Worm (Caenorhabditis elegans) whole organism, L4 larva: ENCODE results near the gene ZK180.8.

Experiments used
- F44E2.7 ChIP-seq: fragments of 200-800 bp; sonication (Bioruptor generic); IDR thresholded peaks from 2 replicates; pipeline ENCODE4 v2.1.2; 2022; ENCODE audit warnings: missing genetic modification characterization, missing compliant biosample characterization
- F49E8.2 ChIP-seq: sonication (generic microtip); optimal IDR thresholded peaks from 2 replicates; lab custom pipeline; 2016; ENCODE audit warnings: missing compliant biosample characterization, mild to moderate bottlenecking, missing genetic modification characterization, borderline replicate concordance
- T20F7.1 ChIP-seq: fragments of 200-800 bp; sonication (Bioruptor generic); optimal IDR thresholded peaks from 2 replicates; lab custom pipeline; 2018; ENCODE audit warnings: mild to moderate bottlenecking, missing genetic modification characterization, missing compliant biosample characterization
- ZK546.5 ChIP-seq, 2 experiments: sonication (generic microtip); optimal IDR thresholded peaks; 2 replicates each; lab custom pipeline; 2017; ENCODE audit warnings: missing biosample characterization in 2 of 2, missing genetic modification characterization in 2 of 2
- aha-1 ChIP-seq: fragments of 150-350 bp; peaks from one replicate; lab custom pipeline; 2014; ENCODE audit warnings: missing biosample characterization, missing genetic modification characterization
- ceh-82 ChIP-seq: sonication (generic microtip); optimal IDR thresholded peaks from 2 replicates; lab custom pipeline; 2017; ENCODE audit warnings: missing biosample characterization, missing genetic modification characterization
- ctbp-1 ChIP-seq: fragments of 200-800 bp; sonication (Bioruptor generic); IDR thresholded peaks from 2 replicates; pipeline ENCODE4 v1.3.6; 2022; ENCODE audit warnings: missing genetic modification reagents, missing genetic modification characterization, missing compliant biosample characterization
- daf-16 ChIP-seq, 3 experiments: sonication (generic microtip); optimal IDR thresholded peaks; 2 replicates each; lab custom pipeline; 2016 to 2017; ENCODE audit warnings: missing genetic modification characterization in 3 of 3, missing genetic modification reagents in 3 of 3, mild to moderate bottlenecking in 2 of 3, missing compliant biosample characterization in 2 of 3, missing biosample characterization in 1 of 3, moderate library complexity in 1 of 3
- daf-19 ChIP-seq: fragments of 200-800 bp; sonication (Bioruptor generic); conservative IDR thresholded peaks from 2 replicates; pipeline ENCODE4 v1.3.6; 2022; ENCODE audit warnings: missing genetic modification characterization, missing compliant biosample characterization
- daf-8 ChIP-seq: fragments of 200-800 bp; sonication (Bioruptor generic); IDR thresholded peaks from 2 replicates; pipeline ENCODE4 v1.3.6; 2022; ENCODE audit warnings: missing genetic modification characterization, missing compliant biosample characterization
- dpl-1 ChIP-seq: fragments of 150-350 bp; optimal IDR thresholded peaks from 2 replicates; lab custom pipeline; 2014; ENCODE audit warnings: missing biosample characterization, missing genetic modification reagents, missing genetic modification characterization
- egl-43 ChIP-seq: fragments of 200-800 bp; sonication (Bioruptor generic); IDR thresholded peaks from 2 replicates; pipeline ENCODE4 v1.3.6; 2022; ENCODE audit warnings: missing genetic modification reagents, missing genetic modification characterization, missing compliant biosample characterization
- hlh-30 ChIP-seq: sonication (generic microtip); optimal IDR thresholded peaks from 2 replicates; lab custom pipeline; 2017; ENCODE audit warnings: antibody characterized with exemption, mild to moderate bottlenecking, missing genetic modification characterization, missing compliant biosample characterization; ENCODE audit not compliant: insufficient read depth
- hmg-1.1 ChIP-seq: fragments of 200-800 bp; sonication (Bioruptor generic); IDR thresholded peaks from 2 replicates; pipeline ENCODE4 v1.3.6; 2022; ENCODE audit warnings: missing genetic modification reagents, missing genetic modification characterization, missing compliant biosample characterization
- jun-1 ChIP-seq: fragments of 150-350 bp; optimal IDR thresholded peaks from 2 replicates; lab custom pipeline; 2014; ENCODE audit warnings: missing biosample characterization, missing genetic modification reagents, missing genetic modification characterization
- lin-15B ChIP-seq: fragments of 150-350 bp; sonication (generic microtip); optimal IDR thresholded peaks from 3 replicates; lab custom pipeline; 2014; ENCODE audit warnings: missing biosample characterization, missing genetic modification characterization
- lin-38 ChIP-seq: fragments of 200-800 bp; sonication (Bioruptor generic); IDR thresholded peaks from 2 replicates; pipeline ENCODE4 v1.3.6; 2022; ENCODE audit warnings: missing genetic modification reagents, missing genetic modification characterization, missing compliant biosample characterization
- madf-9 ChIP-seq: fragments of 200-800 bp; sonication (Bioruptor generic); conservative IDR thresholded peaks from 2 replicates; pipeline ENCODE4 v1.3.6; 2022; ENCODE audit warnings: missing genetic modification reagents, missing genetic modification characterization, missing compliant biosample characterization
- mdl-1 ChIP-seq, 2 experiments: fragments of 150-350 bp in 1 of 2; sonication (generic microtip) in 1 of 2; optimal IDR thresholded peaks; 2 replicates each; lab custom pipeline; 2014 to 2017; ENCODE audit warnings: missing biosample characterization in 2 of 2, missing genetic modification characterization in 2 of 2
- mep-1 ChIP-seq: fragments of 150-350 bp; sonication (generic microtip); optimal IDR thresholded peaks from 3 replicates; lab custom pipeline; 2014; ENCODE audit warnings: missing biosample characterization, missing genetic modification characterization
- nhr-102 ChIP-seq: sonication (generic microtip); optimal IDR thresholded peaks from 2 replicates; lab custom pipeline; 2016; ENCODE audit warnings: mild to moderate bottlenecking, missing genetic modification characterization, moderate library complexity, missing compliant biosample characterization
- nhr-41 ChIP-seq: fragments of 200-800 bp; sonication (Bioruptor generic); IDR thresholded peaks from 2 replicates; pipeline ENCODE4 v1.3.6; 2022; ENCODE audit warnings: missing genetic modification reagents, missing genetic modification characterization, missing compliant biosample characterization
- nhr-42 ChIP-seq: fragments of 200-800 bp; sonication (Bioruptor generic); IDR thresholded peaks from 2 replicates; pipeline ENCODE4 v1.3.6; 2022; ENCODE audit warnings: missing genetic modification characterization, missing compliant biosample characterization
- nhr-77 ChIP-seq: fragments of 150-350 bp; optimal IDR thresholded peaks from 2 replicates; lab custom pipeline; 2014; ENCODE audit warnings: missing biosample characterization, missing genetic modification characterization
- skn-1 ChIP-seq: fragments of 150-350 bp; optimal IDR thresholded peaks from 2 replicates; lab custom pipeline; 2014; ENCODE audit warnings: missing biosample characterization, missing genetic modification characterization
- zag-1 ChIP-seq: fragments of 150-350 bp; optimal IDR thresholded peaks from 2 replicates; lab custom pipeline; 2014; ENCODE audit warnings: missing biosample characterization, missing genetic modification characterization
- ztf-11 ChIP-seq: fragments of 150-350 bp; optimal IDR thresholded peaks from 2 replicates; lab custom pipeline; 2014; ENCODE audit warnings: missing biosample characterization, missing genetic modification characterization

Gene ZK180.8

ce11 chrIV:4468046-4468727 is 43.3 kb downstream of the ZK180.8 start (continued):
- no peak for TF ChIP-seq skn-1 (tag; lab: Kevin White, UChicago)
- no peak for TF ChIP-seq lin-15B
- TF ChIP-seq F44E2.7 (GFP tag; lab: Robert Waterston, UW): no peak
- TF ChIP-seq madf-9: no peak
- TF ChIP-seq lin-38 (GFP tag; lab: Robert Waterston, UW): peak; percentile 65
- TF ChIP-seq mep-1 (tag; lab: Kevin White, UChicago): peak; percentile 72

ce11 chrIV:4465184-4465583 is 46.3 kb downstream of the ZK180.8 start, which contains the start of gene M01H9.5:
M01H9.5 (plus strand) TSS chrIV:4465484.
- TF ChIP-seq F49E8.2 (tag; lab: Kevin White, UChicago): no peak
- TF ChIP-seq egl-43 (GFP tag; lab: Robert Waterston, UW): no peak
- no peak for TF ChIP-seq nhr-41 (GFP tag; lab: Robert Waterston, UW)
- TF ChIP-seq daf-19 (GFP tag; lab: Robert Waterston, UW): no peak
- TF ChIP-seq hmg-1.1: no peak
- no peak for TF ChIP-seq jun-1 (tag; lab: Kevin White, UChicago)
- TF ChIP-seq ctbp-1 (GFP tag; lab: Robert Waterston, UW): no peak
- no peak for TF ChIP-seq hlh-30 (tag; lab: Kevin White, UChicago)
- no peak for TF ChIP-seq zag-1 (tag; lab: Kevin White, UChicago)
- no peak for TF ChIP-seq ztf-11
- no peak for TF ChIP-seq ZK546.5 (tag; optimal IDR thresholded peaks at IDR 0.05; lab: Kevin White, UChicago)
- no peak for TF ChIP-seq aha-1 (tag; lab: Kevin White, UChicago)
- TF ChIP-seq nhr-77 (tag; lab: Kevin White, UChicago): no peak
- no peak for TF ChIP-seq daf-8 (GFP tag; lab: Robert Waterston, UW)
- TF ChIP-seq F44E2.7 (GFP tag; lab: Robert Waterston, UW): no peak
- no peak for TF ChIP-seq nhr-42 (GFP tag; lab: Robert Waterston, UW)
- TF ChIP-seq ceh-82: no peak

- TF ChIP-seq daf-16 (GFP tag; optimal IDR thresholded peaks at IDR 0.05; lab: Kevin White, UChicago) (no peak), daf-16 (tag; optimal IDR thresholded peaks at IDR 0.05; lab: Kevin White, UChicago) (no peak), T20F7.1 (GFP tag; lab: Kevin White, UChicago) (no peak), dpl-1 (GFP tag; lab: Kevin White, UChicago) (no peak), mdl-1 (tag; optimal IDR thresholded peaks at IDR 0.05; lab: Kevin White, UChicago) (no peak), ztf-11 (no peak), hlh-30 (tag; lab: Kevin White, UChicago) (peak; percentile 38), nhr-102 (tag; lab: Kevin White, UChicago) (no peak)
These were observed 48.4 kb downstream of the ZK180.8 start, which contains the start of gene M01H9.2 for ce11 chrIV:4463132-4463531. M01H9.2 (minus strand) TSS chrIV:4463232.
